Worm (Caenorhabditis elegans) whole organism, L1 larva: Measurements from ENCODE around the gene cng-3.

Experiments used
- C34B4.2 ChIP-seq: sonication (generic microtip); optimal IDR thresholded peaks from 2 replicates; lab custom pipeline; 2017; ENCODE audit warnings: mild to moderate bottlenecking, missing genetic modification characterization, missing compliant biosample characterization
- F16B12.6 ChIP-seq: fragments of 150-350 bp; optimal IDR thresholded peaks from 2 replicates; lab custom pipeline; 2014; ENCODE audit warnings: missing biosample characterization, missing genetic modification characterization
- Y116A8C.19 ChIP-seq: sonication (generic microtip); optimal IDR thresholded peaks from 2 replicates; lab custom pipeline; 2016; ENCODE audit warnings: missing compliant biosample characterization, missing genetic modification characterization, borderline replicate concordance
- alr-1 ChIP-seq: fragments of 200-800 bp; sonication (Bioruptor generic); optimal IDR thresholded peaks from 2 replicates; lab custom pipeline; 2018; ENCODE audit warnings: borderline replicate concordance, mild to moderate bottlenecking, missing genetic modification characterization, missing compliant biosample characterization
- aly-2 ChIP-seq: fragments of 150-350 bp; optimal IDR thresholded peaks from 2 replicates; lab custom pipeline; 2014; ENCODE audit warnings: missing biosample characterization, missing genetic modification characterization
- ceh-8 ChIP-seq: fragments of 200-800 bp; sonication (Bioruptor generic); optimal IDR thresholded peaks from 2 replicates; lab custom pipeline; 2018; ENCODE audit warnings: mild to moderate bottlenecking, missing genetic modification characterization, moderate library complexity, missing compliant biosample characterization
- ceh-88 ChIP-seq: fragments of 200-800 bp; sonication (Bioruptor generic); IDR thresholded peaks from 2 replicates; pipeline ENCODE4 v1.3.6; 2022; ENCODE audit warnings: missing genetic modification characterization, missing compliant biosample characterization
- ceh-90 ChIP-seq: sonication (generic microtip); optimal IDR thresholded peaks from 2 replicates; lab custom pipeline; 2016; ENCODE audit warnings: missing genetic modification characterization, missing compliant biosample characterization
- ces-1 ChIP-seq: fragments of 150-350 bp; optimal IDR thresholded peaks from 2 replicates; lab custom pipeline; 2014; ENCODE audit warnings: missing biosample characterization, missing genetic modification reagents, missing genetic modification characterization
- dsc-1 ChIP-seq: sonication (generic microtip); optimal IDR thresholded peaks from 2 replicates; lab custom pipeline; 2016; ENCODE audit warnings: mild to moderate bottlenecking, missing genetic modification characterization, missing compliant biosample characterization
- efl-1 ChIP-seq, 4 experiments: fragments of 150-350 bp; optimal IDR thresholded peaks in 3 of 4; peaks in 1 of 4; 1 replicate in 1 of 4; 2 replicates in 3 of 4; lab custom pipeline; 2014; ENCODE audit warnings: missing biosample characterization in 2 of 4, missing genetic modification characterization in 2 of 4, missing genetic modification reagents in 2 of 4
- efl-3 ChIP-seq: fragments of 200-800 bp; sonication (Bioruptor generic); optimal IDR thresholded peaks from 2 replicates; lab custom pipeline; 2018; ENCODE audit warnings: mild to moderate bottlenecking, missing genetic modification characterization, missing compliant biosample characterization
- egl-13 ChIP-seq: sonication (generic microtip); optimal IDR thresholded peaks from 2 replicates; lab custom pipeline; 2016; ENCODE audit warnings: missing genotype, missing genetic modification reagents, missing genetic modification characterization, missing compliant biosample characterization
- egl-27 ChIP-seq, 2 experiments: fragments of 150-350 bp in 1 of 2; sonication (generic microtip); optimal IDR thresholded peaks; 3 replicates each; lab custom pipeline; 2017 to 2018; ENCODE audit warnings: missing biosample characterization in 2 of 2, missing genetic modification characterization in 2 of 2, missing genetic modification reagents in 2 of 2
- elt-3 ChIP-seq, 6 experiments: fragments of 150-350 bp in 1 of 6; sonication (generic microtip); optimal IDR thresholded peaks; 2 replicates each; lab custom pipeline; 2017 to 2018; ENCODE audit warnings: missing biosample characterization in 6 of 6, missing genetic modification characterization in 6 of 6, inconsistent platforms in 1 of 6
- ets-5 ChIP-seq: fragments of 200-800 bp; sonication (Bioruptor generic); IDR thresholded peaks from 2 replicates; pipeline ENCODE4 v1.3.6; 2022; ENCODE audit warnings: missing genetic modification characterization, missing compliant biosample characterization
- fkh-10 ChIP-seq: sonication (generic microtip); optimal IDR thresholded peaks from 2 replicates; lab custom pipeline; 2017; ENCODE audit warnings: missing biosample characterization, missing genetic modification reagents, missing genetic modification characterization
- fkh-4 ChIP-seq: sonication (generic microtip); optimal IDR thresholded peaks from 2 replicates; lab custom pipeline; 2016; ENCODE audit warnings: missing compliant biosample characterization, missing genetic modification characterization, borderline replicate concordance
- fos-1 ChIP-seq: fragments of 150-350 bp; optimal IDR thresholded peaks from 2 replicates; lab custom pipeline; 2014; ENCODE audit warnings: missing biosample characterization, missing genetic modification characterization
- grh-1 ChIP-seq: fragments of 200-800 bp; sonication (Bioruptor generic); IDR thresholded peaks from 2 replicates; pipeline ENCODE4 v1.3.6; 2022; ENCODE audit warnings: missing genetic modification reagents, missing genetic modification characterization, missing compliant biosample characterization
- hlh-17 ChIP-seq: fragments of 200-800 bp; sonication (Bioruptor generic); optimal IDR thresholded peaks from 2 replicates; lab custom pipeline; 2018; ENCODE audit warnings: missing genetic modification characterization, mild to moderate bottlenecking, missing compliant biosample characterization, moderate library complexity, borderline replicate concordance
- hlh-4 ChIP-seq: sonication (generic microtip); optimal IDR thresholded peaks from 2 replicates; lab custom pipeline; 2016; ENCODE audit warnings: mild to moderate bottlenecking, missing genetic modification characterization, missing compliant biosample characterization
- hpl-2 ChIP-seq: fragments of 150-350 bp; optimal IDR thresholded peaks from 2 replicates; lab custom pipeline; 2014; ENCODE audit warnings: missing biosample characterization, missing genetic modification reagents, missing genetic modification characterization
- isw-1 ChIP-seq: fragments of 200-800 bp; sonication (Bioruptor generic); IDR thresholded peaks from 2 replicates; pipeline ENCODE4 v1.3.6; 2022; ENCODE audit warnings: missing genetic modification characterization, missing compliant biosample characterization
- jun-1 ChIP-seq: fragments of 150-350 bp; optimal IDR thresholded peaks from 2 replicates; lab custom pipeline; 2014; ENCODE audit warnings: missing biosample characterization, missing genetic modification reagents, missing genetic modification characterization
- lin-15B ChIP-seq: fragments of 150-350 bp; sonication (generic microtip); optimal IDR thresholded peaks from 3 replicates; lab custom pipeline; 2014; ENCODE audit warnings: missing biosample characterization, missing genetic modification characterization
- lin-35 ChIP-seq, 2 experiments: fragments of 150-350 bp; optimal IDR thresholded peaks; 2 replicates each; lab custom pipeline; 2014; ENCODE audit warnings: missing biosample characterization in 2 of 2, missing genetic modification characterization in 2 of 2, missing genetic modification reagents in 2 of 2
- lir-3 ChIP-seq: sonication (generic microtip); optimal IDR thresholded peaks from 2 replicates; lab custom pipeline; 2016; ENCODE audit warnings: mild to moderate bottlenecking, missing genetic modification characterization, moderate library complexity, missing compliant biosample characterization; ENCODE audit not compliant: poor library complexity
- lsy-2 ChIP-seq, 2 experiments: fragments of 150-350 bp; optimal IDR thresholded peaks; 2 replicates each; lab custom pipeline; 2014; ENCODE audit warnings: missing biosample characterization in 2 of 2, missing genetic modification characterization in 2 of 2
- mdl-1 ChIP-seq, 2 experiments: fragments of 150-350 bp; optimal IDR thresholded peaks; 2 replicates each; lab custom pipeline; 2014 to 2017; ENCODE audit warnings: missing biosample characterization in 2 of 2, missing genetic modification characterization in 2 of 2, inconsistent platforms in 1 of 2
- mef-2 ChIP-seq: fragments of 150-350 bp; optimal IDR thresholded peaks from 2 replicates; lab custom pipeline; 2014; ENCODE audit warnings: missing biosample characterization, missing genetic modification characterization
- nhr-11 ChIP-seq: fragments of 150-350 bp; optimal IDR thresholded peaks from 2 replicates; lab custom pipeline; 2014; ENCODE audit warnings: missing biosample characterization, missing genetic modification characterization
- nhr-19 ChIP-seq: fragments of 200-800 bp; sonication (Bioruptor generic); conservative IDR thresholded peaks from 2 replicates; pipeline ENCODE4 v1.3.6; 2022; ENCODE audit warnings: missing genetic modification characterization, missing compliant biosample characterization
- nhr-237 ChIP-seq: fragments of 150-350 bp; optimal IDR thresholded peaks from 2 replicates; lab custom pipeline; 2014; ENCODE audit warnings: missing biosample characterization, missing genetic modification characterization
- nhr-28 ChIP-seq: fragments of 150-350 bp; optimal IDR thresholded peaks from 2 replicates; lab custom pipeline; 2014; ENCODE audit warnings: missing biosample characterization, missing genetic modification characterization
- nhr-47 ChIP-seq: sonication (generic microtip); optimal IDR thresholded peaks from 2 replicates; lab custom pipeline; 2016; ENCODE audit warnings: mild to moderate bottlenecking, missing genetic modification characterization, moderate library complexity, missing compliant biosample characterization
- nhr-71 ChIP-seq: sonication (generic microtip); optimal IDR thresholded peaks from 2 replicates; lab custom pipeline; 2016; ENCODE audit warnings: mild to moderate bottlenecking, missing genetic modification characterization, moderate library complexity, missing compliant biosample characterization
- nhr-77 ChIP-seq: fragments of 150-350 bp; optimal IDR thresholded peaks from 2 replicates; lab custom pipeline; 2014; ENCODE audit warnings: missing biosample characterization, missing genetic modification characterization
- nhr-85 ChIP-seq: sonication (generic microtip); peaks from one replicate; lab custom pipeline; 2016; ENCODE audit warnings: missing genetic modification characterization, inconsistent platforms, missing compliant biosample characterization
- nhr-90 ChIP-seq: sonication (generic microtip); optimal IDR thresholded peaks from 2 replicates; lab custom pipeline; 2016; ENCODE audit warnings: mild to moderate bottlenecking, missing genetic modification characterization, missing compliant biosample characterization; ENCODE audit not compliant: poor library complexity
- pqm-1 ChIP-seq: sonication (generic microtip); optimal IDR thresholded peaks from 3 replicates; lab custom pipeline; 2017; ENCODE audit warnings: missing biosample characterization, missing genetic modification characterization
- skn-1 ChIP-seq: fragments of 150-350 bp; optimal IDR thresholded peaks from 2 replicates; lab custom pipeline; 2014; ENCODE audit warnings: missing biosample characterization, missing genetic modification characterization
- sox-4 ChIP-seq: sonication (generic microtip); optimal IDR thresholded peaks from 2 replicates; lab custom pipeline; 2016; ENCODE audit warnings: missing genetic modification characterization, missing compliant biosample characterization
- swsn-7 ChIP-seq: sonication (generic microtip); optimal IDR thresholded peaks from 2 replicates; lab custom pipeline; 2016; ENCODE audit warnings: missing genetic modification characterization, missing compliant biosample characterization
- unc-130 ChIP-seq: fragments of 150-350 bp; optimal IDR thresholded peaks from 2 replicates; lab custom pipeline; 2017; ENCODE audit warnings: missing biosample characterization, missing genetic modification characterization, inconsistent platforms
- unc-30 ChIP-seq: sonication (generic microtip); optimal IDR thresholded peaks from 2 replicates; lab custom pipeline; 2017; ENCODE audit warnings: missing biosample characterization, missing genetic modification characterization
- unc-86 ChIP-seq: sonication (generic microtip); optimal IDR thresholded peaks from 2 replicates; lab custom pipeline; 2016; ENCODE audit warnings: missing genetic modification characterization, missing compliant biosample characterization
- xbp-1 ChIP-seq: sonication (generic microtip); optimal IDR thresholded peaks from 2 replicates; lab custom pipeline; 2016; ENCODE audit warnings: missing genetic modification characterization, missing compliant biosample characterization
- zag-1 ChIP-seq: fragments of 150-350 bp; optimal IDR thresholded peaks from 2 replicates; lab custom pipeline; 2014; ENCODE audit warnings: missing biosample characterization, missing genetic modification characterization
- ztf-11 ChIP-seq, 2 experiments: sonication (generic microtip); optimal IDR thresholded peaks; 2 replicates each; lab custom pipeline; 2016 to 2017; ENCODE audit warnings: missing genetic modification characterization in 2 of 2, missing biosample characterization in 1 of 2, missing compliant biosample characterization in 1 of 2
- ztf-4 ChIP-seq: fragments of 150-350 bp; optimal IDR thresholded peaks from 2 replicates; lab custom pipeline; 2014; ENCODE audit warnings: missing biosample characterization, missing genetic modification characterization

Gene cng-3

DNA sequence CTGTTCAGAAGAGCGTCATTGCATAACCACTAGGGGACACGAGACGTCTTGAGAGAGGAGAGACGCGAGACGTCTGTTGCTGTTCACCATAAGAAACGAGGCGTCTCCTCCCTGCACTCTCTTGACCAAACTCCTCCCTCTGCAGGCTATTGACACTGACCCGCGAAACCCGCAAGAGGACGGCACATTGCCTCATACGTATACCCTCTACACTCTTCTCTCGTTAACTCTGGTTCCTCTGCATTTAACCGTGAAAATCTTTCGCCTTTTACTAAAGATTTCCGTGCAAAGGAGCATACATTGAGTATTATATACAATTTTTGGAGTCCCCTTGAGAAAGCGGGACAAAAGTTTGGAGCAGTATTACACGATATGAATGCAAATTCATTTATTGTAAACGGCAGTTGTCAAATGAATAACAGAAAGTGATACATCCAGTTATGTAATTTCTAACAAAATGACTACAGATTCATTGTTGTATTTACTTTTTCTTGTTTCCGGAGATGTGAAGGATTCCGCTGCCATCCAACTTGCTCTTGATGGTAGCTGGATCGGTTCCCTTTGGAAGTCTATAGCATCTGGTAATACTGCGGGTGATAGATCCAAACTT lies 36.3 kb downstream of the cng-3 start (continued):
- no peak for TF ChIP-seq hlh-4 (tag; lab: Kevin White, UChicago)
- TF ChIP-seq F16B12.6 (tag; lab: Kevin White, UChicago) = peak; percentile 51
- TF ChIP-seq ces-1 (GFP tag; lab: Kevin White, UChicago) = no peak
- peak; percentile 80 for TF ChIP-seq sox-4 (tag; lab: Kevin White, UChicago)
- TF ChIP-seq mdl-1 (tag; optimal IDR thresholded peaks at IDR 0.05; lab: Kevin White, UChicago) = peak in 1 of 2 experiments; percentile 91
- peak in 1 of 2 experiments; percentile 89 for TF ChIP-seq ztf-11 (tag; optimal IDR thresholded peaks at IDR 0.05; lab: Kevin White, UChicago)
- TF ChIP-seq nhr-71 (tag; lab: Kevin White, UChicago) = peak; percentile 97
- peak; percentile 88 for TF ChIP-seq hpl-2
- TF ChIP-seq unc-130 (tag; lab: Kevin White, UChicago) = peak; percentile 76
- TF ChIP-seq hlh-17 (GFP tag; lab: Kevin White, UChicago) = peak; percentile 57
- peak; percentile 89 for TF ChIP-seq fos-1 (tag; lab: Kevin White, UChicago)
- TF ChIP-seq skn-1 (tag; lab: Kevin White, UChicago) = peak; percentile 78
- TF ChIP-seq ceh-8 (GFP tag; lab: Kevin White, UChicago) = peak; percentile 77
- TF ChIP-seq pqm-1 = no peak
- no peak for TF ChIP-seq ets-5 (GFP tag; lab: Robert Waterston, UW)
- TF ChIP-seq egl-27 (tag; optimal IDR thresholded peaks at IDR 0.05; lab: Kevin White, UChicago) = peak; percentile 52 to 79
- TF ChIP-seq lsy-2 (tag; optimal IDR thresholded peaks at IDR 0.05; lab: Kevin White, UChicago) = peak; percentile 87 to 90
- TF ChIP-seq ceh-88 = peak; percentile 72
- no peak for TF ChIP-seq C34B4.2
- peak; percentile 96 for TF ChIP-seq swsn-7 (tag; lab: Kevin White, UChicago)
- peak in 4 of 6 experiments; percentile 41 to 80 (median 65) for TF ChIP-seq elt-3 (tag; optimal IDR thresholded peaks at IDR 0.05; lab: Kevin White, UChicago)
- no peak for TF ChIP-seq alr-1 (tag; lab: Kevin White, UChicago)
- peak; percentile 63 for TF ChIP-seq lin-15B (tag; lab: Kevin White, UChicago)
- no peak for TF ChIP-seq unc-30 (tag; lab: Kevin White, UChicago)
- peak; percentile 96 for TF ChIP-seq nhr-77
- no peak for TF ChIP-seq Y116A8C.19 (tag; lab: Kevin White, UChicago)
- TF ChIP-seq aly-2 = peak; percentile 93
- TF ChIP-seq ztf-4 (tag; lab: Kevin White, UChicago) = peak; percentile 83
- TF ChIP-seq egl-13 (tag; lab: Kevin White, UChicago) = peak; percentile 93
- peak; percentile 96 for TF ChIP-seq nhr-19 (GFP tag; lab: Robert Waterston, UW)
- peak; percentile 95 for TF ChIP-seq jun-1 (tag; lab: Kevin White, UChicago)
- TF ChIP-seq efl-3 (GFP tag; lab: Kevin White, UChicago) = peak; percentile 30
- no peak for TF ChIP-seq nhr-28 (tag; lab: Kevin White, UChicago)
- TF ChIP-seq lin-35 (GFP tag; optimal IDR thresholded peaks at IDR 0.05; lab: Kevin White, UChicago) = peak; percentile 83 to 88
- peak; percentile 73 for TF ChIP-seq grh-1 (GFP tag; lab: Robert Waterston, UW)
- peak; percentile 95 for TF ChIP-seq dsc-1
- TF ChIP-seq nhr-90 = peak; percentile 96
- TF ChIP-seq isw-1 = peak; percentile 84
- peak; percentile 72 for TF ChIP-seq lir-3 (tag; lab: Kevin White, UChicago)
- peak; percentile 50 for TF ChIP-seq nhr-11
- TF ChIP-seq fkh-4 (tag; lab: Kevin White, UChicago) = peak; percentile 52
- peak; percentile 96 for TF ChIP-seq xbp-1 (tag; lab: Kevin White, UChicago)
- TF ChIP-seq nhr-237 = peak; percentile 87
- TF ChIP-seq mef-2 (tag; lab: Kevin White, UChicago) = peak; percentile 47
- peak; percentile 97 for TF ChIP-seq nhr-85 (tag; lab: Kevin White, UChicago)
- TF ChIP-seq fkh-10 (GFP tag; lab: Kevin White, UChicago) = peak; percentile 87
- peak; percentile 61 for TF ChIP-seq zag-1
- no peak for TF ChIP-seq ceh-90
- TF ChIP-seq unc-86 (tag; lab: Kevin White, UChicago) = peak; percentile 93
- peak; percentile 97 for TF ChIP-seq nhr-47 (tag; lab: Kevin White, UChicago)
- TF ChIP-seq efl-1 (optimal IDR thresholded peaks at IDR 0.05; lab: Kevin White, UChicago) = peak; percentile 83 to 84
- TF ChIP-seq efl-1 (GFP tag; optimal IDR thresholded peaks at IDR 0.05 in 1 of 2; lab: Kevin White, UChicago) = peak; percentile 70 to 97
